Fruit fly (Drosophila melanogaster): ENCODE measurements around the gene Rpt2.
A peak's percentile ranks its signal among the peaks of the same experiment; 100 is the strongest.

Gene Rpt2

dm6 chr3R:23887096-23887421, 44.3 kb downstream of the Rpt2 start (continued):
- TF ChIP-seq CG16779 (GFP tag; IDR thresholded peaks at IDR 0.05) = no peak
- TF ChIP-seq Hsf (GFP tag; optimal IDR thresholded peaks at IDR 0.05) = peak; percentile 75
- TF ChIP-seq MBD-R2 (GFP tag; IDR thresholded peaks at IDR 0.05) = peak; percentile 60
- TF ChIP-seq CG15696 (tag; optimal IDR thresholded peaks at IDR 0.05) = peak; percentile 98
- peak; percentile 90 for TF ChIP-seq peb (GFP tag; IDR thresholded peaks at IDR 0.05)
- TF ChIP-seq sima (GFP tag; optimal IDR thresholded peaks at IDR 0.05) = no peak
- peak; percentile 83 for TF ChIP-seq CG7357 (GFP tag; IDR thresholded peaks at IDR 0.05)
- TF ChIP-seq nau (GFP tag; optimal IDR thresholded peaks at IDR 0.05) = peak; percentile 78
- peak; percentile 73 for TF ChIP-seq org-1 (GFP tag; optimal IDR thresholded peaks at IDR 0.05)
- no peak for TF ChIP-seq vfl (GFP tag; optimal IDR thresholded peaks at IDR 0.05)
- TF ChIP-seq CG17912 (GFP tag; optimal IDR thresholded peaks at IDR 0.05) = no peak
- TF ChIP-seq eve (GFP tag; optimal IDR thresholded peaks at IDR 0.05) = peak in 1 of 2 experiments; percentile 95
- TF ChIP-seq ranshi (GFP tag; IDR thresholded peaks at IDR 0.05) = peak; percentile 91
- peak; percentile 69 for TF ChIP-seq tup (GFP tag; optimal IDR thresholded peaks at IDR 0.05)
- peak; percentile 72; the same call in 2 of the 3 replicates for TF ChIP-seq Optix (GFP tag; IDR thresholded peaks at IDR 0.05)
- no peak for TF ChIP-seq Hey (tag; optimal IDR thresholded peaks at IDR 0.05)
- no peak for TF ChIP-seq slp2 (GFP tag; optimal IDR thresholded peaks at IDR 0.05)
- TF ChIP-seq CG10209 (GFP tag; optimal IDR thresholded peaks at IDR 0.05) = peak; percentile 90
- peak; percentile 74 for TF ChIP-seq Med (GFP tag)
- TF ChIP-seq Lim3 (GFP tag; IDR thresholded peaks at IDR 0.05) = no peak
- TF ChIP-seq ERR (GFP tag; optimal IDR thresholded peaks at IDR 0.05) = no peak
- TF ChIP-seq CG16815 (GFP tag; optimal IDR thresholded peaks at IDR 0.05) = peak; percentile 94
- peak; percentile 71 for TF ChIP-seq cwo (GFP tag; optimal IDR thresholded peaks at IDR 0.05)
- peak; percentile 80 for TF ChIP-seq CG30020 (tag; optimal IDR thresholded peaks at IDR 0.05)
- peak; percentile 86 for TF ChIP-seq CG13123 (GFP tag; optimal IDR thresholded peaks at IDR 0.05)
- TF ChIP-seq ato (GFP tag; IDR thresholded peaks at IDR 0.05; ENCODE audit: partially characterized antibody) = no peak
- peak; percentile 86 for TF ChIP-seq NfI (GFP tag; optimal IDR thresholded peaks at IDR 0.05)
- TF ChIP-seq ttk (GFP tag; IDR thresholded peaks at IDR 0.05) = peak; percentile 94
- peak; percentile 94 for TF ChIP-seq otp (GFP tag; IDR thresholded peaks at IDR 0.05)
- TF ChIP-seq sqz (GFP tag; optimal IDR thresholded peaks at IDR 0.05) = peak; percentile 92
- TF ChIP-seq CG10147 (GFP tag; optimal IDR thresholded peaks at IDR 0.05) = peak; percentile 79
- no peak for TF ChIP-seq gcm2 (GFP tag; optimal IDR thresholded peaks at IDR 0.05)
- no peak for TF ChIP-seq yki (optimal IDR thresholded peaks at IDR 0.05)
- TF ChIP-seq CG14050 (GFP tag; IDR thresholded peaks at IDR 0.05) = peak; percentile 85
- peak; percentile 13 for TF ChIP-seq wek (GFP tag; optimal IDR thresholded peaks at IDR 0.05)
- TF ChIP-seq CG4328 (GFP tag; optimal IDR thresholded peaks at IDR 0.05) = peak; percentile 66
- TF ChIP-seq schlank (tag; optimal IDR thresholded peaks at IDR 0.05) = peak; percentile 32
- TF ChIP-seq Mrtf (GFP tag; IDR thresholded peaks at IDR 0.05) = peak; percentile 85; the same call in 2 of the 3 replicates
- TF ChIP-seq sens-2 (GFP tag; IDR thresholded peaks at IDR 0.05) = peak; percentile 92
- TF ChIP-seq knrl (GFP tag; IDR thresholded peaks at IDR 0.05; ENCODE audit: partially characterized antibody) = no peak
- TF ChIP-seq CG8089 (GFP tag; optimal IDR thresholded peaks at IDR 0.05) = peak; percentile 8
- peak; percentile 82 for TF ChIP-seq bowl (GFP tag; IDR thresholded peaks at IDR 0.05)
- TF ChIP-seq Dbx (GFP tag; IDR thresholded peaks at IDR 0.05) = 0 out of 3 replicates have a peak, but pooled peaks have one; percentile 46
- peak; percentile 66 for TF ChIP-seq CG6689 (GFP tag; IDR thresholded peaks at IDR 0.05)
- peak; percentile 94 for TF ChIP-seq H2.0 (GFP tag; IDR thresholded peaks at IDR 0.05)
- TF ChIP-seq CG8944 (GFP tag; optimal IDR thresholded peaks at IDR 0.05) = peak; percentile 4
- TF ChIP-seq caup (GFP tag; optimal IDR thresholded peaks at IDR 0.05; ENCODE audit: severe bottlenecking) = peak; percentile 80
- TF ChIP-seq Ets65A (GFP tag) = no peak
- TF ChIP-seq CG8359 (GFP tag; optimal IDR thresholded peaks at IDR 0.05; ENCODE audit: borderline replicate concordance) = peak; percentile 88
- TF ChIP-seq Dek (tag; optimal IDR thresholded peaks at IDR 0.05) = peak; percentile 84
- TF ChIP-seq CG17186 (GFP tag; optimal IDR thresholded peaks at IDR 0.05) = peak; percentile 62
- TF ChIP-seq pb (GFP tag; optimal IDR thresholded peaks at IDR 0.05) = no peak

All from whole organism, embryonic.